Worm (Caenorhabditis elegans): ENCODE results near the gene T22G5.1.

- TF ChIP-seq unc-130 (GFP tag; optimal IDR thresholded peaks at IDR 0.05) (no peak), T26A5.8 (tag; optimal IDR thresholded peaks at IDR 0.05) (no peak), F37B4.10 (GFP tag; IDR thresholded peaks at IDR 0.05) (no peak)
Observed at ce11 chrV:13866353-13866752, 10.3 kb upstream of the T22G5.1 start, which contains the start of gene nhr-175.

Measured in whole organism, young adult.